Worm (Caenorhabditis elegans) whole organism, young adult: ENCODE results near the gene sgo-1.

Source experiments
- B0261.1 ChIP-seq: sonication (generic microtip); optimal IDR thresholded peaks from 2 replicates; lab custom pipeline; 2016; ENCODE audit warnings: mild to moderate bottlenecking, missing genetic modification characterization, moderate library complexity, missing compliant biosample characterization
- D2030.7 ChIP-seq: fragments of 200-800 bp; sonication (Bioruptor generic); IDR thresholded peaks from 2 replicates; pipeline ENCODE4 v1.3.6; 2022; ENCODE audit warnings: missing genetic modification reagents, missing genetic modification characterization, missing compliant biosample characterization
- F52B5.7 ChIP-seq: sonication (generic microtip); optimal IDR thresholded peaks from 2 replicates; lab custom pipeline; 2016; ENCODE audit warnings: mild to moderate bottlenecking, missing genetic modification characterization, missing compliant biosample characterization
- F57A8.1 ChIP-seq: fragments of 200-800 bp; sonication (Bioruptor generic); optimal IDR thresholded peaks from 2 replicates; lab custom pipeline; 2018; ENCODE audit warnings: mild to moderate bottlenecking, missing genetic modification characterization, moderate library complexity, missing compliant biosample characterization
- K11D2.4 ChIP-seq: fragments of 200-800 bp; sonication (Bioruptor generic); IDR thresholded peaks from 2 replicates; pipeline ENCODE4 v1.3.6; 2022; ENCODE audit warnings: missing genetic modification reagents, missing genetic modification characterization, missing compliant biosample characterization
- Y53G8AR.9 ChIP-seq: fragments of 200-800 bp; sonication (Bioruptor generic); conservative IDR thresholded peaks from 2 replicates; pipeline ENCODE4 v1.3.6; 2022; ENCODE audit warnings: missing genetic modification reagents, missing genetic modification characterization, missing compliant biosample characterization
- Y56A3A.18 ChIP-seq: fragments of 200-800 bp; sonication (Bioruptor generic); IDR thresholded peaks from 2 replicates; pipeline ENCODE4 v1.3.6; 2022; ENCODE audit warnings: missing genetic modification reagents, missing genetic modification characterization, missing compliant biosample characterization
- atf-7 ChIP-seq: sonication (generic microtip); optimal IDR thresholded peaks from 2 replicates; lab custom pipeline; 2017; ENCODE audit warnings: mild to moderate bottlenecking, missing genetic modification characterization, missing compliant biosample characterization
- attf-3 ChIP-seq: fragments of 200-800 bp; sonication (Bioruptor generic); conservative IDR thresholded peaks from 2 replicates; pipeline ENCODE4 v1.3.6; 2022; ENCODE audit warnings: missing genetic modification reagents, missing genetic modification characterization, missing compliant biosample characterization
- bed-1 ChIP-seq: fragments of 200-800 bp; sonication (Bioruptor generic); IDR thresholded peaks from 2 replicates; pipeline ENCODE4 v1.3.6; 2022; ENCODE audit warnings: missing genetic modification reagents, missing genetic modification characterization, missing compliant biosample characterization
- ccch-3 ChIP-seq: fragments of 200-800 bp; sonication (Bioruptor generic); optimal IDR thresholded peaks from 2 replicates; lab custom pipeline; 2018; ENCODE audit warnings: mild to moderate bottlenecking, missing genetic modification characterization, missing compliant biosample characterization
- cebp-2 ChIP-seq: fragments of 200-800 bp; sonication (Bioruptor generic); IDR thresholded peaks from 2 replicates; pipeline ENCODE4 v1.3.6; 2022; ENCODE audit warnings: missing genetic modification characterization, missing compliant biosample characterization
- ceh-58 ChIP-seq: fragments of 200-800 bp; sonication (Bioruptor generic); IDR thresholded peaks from 2 replicates; pipeline ENCODE4 v1.3.6; 2022; ENCODE audit warnings: missing genetic modification characterization, missing compliant biosample characterization
- ceh-79 ChIP-seq: sonication (generic microtip); optimal IDR thresholded peaks from 2 replicates; lab custom pipeline; 2017; ENCODE audit warnings: mild to moderate bottlenecking, missing genetic modification characterization, missing compliant biosample characterization
- dpff-1 ChIP-seq: sonication (generic microtip); optimal IDR thresholded peaks from 2 replicates; lab custom pipeline; 2017; ENCODE audit warnings: mild to moderate bottlenecking, missing genetic modification characterization, missing compliant biosample characterization
- dpl-1 ChIP-seq: fragments of 150-350 bp; optimal IDR thresholded peaks from 2 replicates; lab custom pipeline; 2014; ENCODE audit warnings: missing biosample characterization, missing genetic modification reagents, missing genetic modification characterization
- efl-1 ChIP-seq: fragments of 150-350 bp; optimal IDR thresholded peaks from 2 replicates; lab custom pipeline; 2014; ENCODE audit warnings: missing biosample characterization, missing genetic modification reagents, missing genetic modification characterization
- egl-18 ChIP-seq: fragments of 200-800 bp; sonication (Bioruptor generic); IDR thresholded peaks from 2 replicates; pipeline ENCODE4 v1.3.6; 2022; ENCODE audit warnings: missing genetic modification reagents, missing genetic modification characterization, missing compliant biosample characterization
- egrh-3 ChIP-seq: fragments of 200-800 bp; sonication (Bioruptor generic); IDR thresholded peaks from 2 replicates; pipeline ENCODE4 v1.3.6; 2022; ENCODE audit warnings: missing genetic modification reagents, missing genetic modification characterization, missing compliant biosample characterization
- ekl-4 ChIP-seq: fragments of 200-800 bp; sonication (Bioruptor generic); IDR thresholded peaks from 2 replicates; pipeline ENCODE4 v1.3.6; 2022; ENCODE audit warnings: missing genetic modification reagents, missing genetic modification characterization, missing compliant biosample characterization
- hlh-12 ChIP-seq: sonication (generic microtip); optimal IDR thresholded peaks from 2 replicates; lab custom pipeline; 2016; ENCODE audit warnings: missing genetic modification characterization, missing compliant biosample characterization
- hlh-26 ChIP-seq: fragments of 200-800 bp; sonication (Bioruptor generic); conservative IDR thresholded peaks from 2 replicates; pipeline ENCODE4 v1.3.6; 2022; ENCODE audit warnings: missing genetic modification reagents, missing genetic modification characterization, missing compliant biosample characterization
- hmg-1.2 ChIP-seq: fragments of 200-800 bp; sonication (Bioruptor generic); IDR thresholded peaks from 2 replicates; pipeline ENCODE4 v1.3.6; 2022; ENCODE audit warnings: missing genetic modification reagents, missing genetic modification characterization, missing compliant biosample characterization
- hsf-1 ChIP-seq: fragments of 200-800 bp; sonication (Bioruptor generic); IDR thresholded peaks from 2 replicates; pipeline ENCODE4 v1.3.6; 2022; ENCODE audit warnings: missing genetic modification reagents, missing genetic modification characterization, missing compliant biosample characterization
- lag-1 ChIP-seq: fragments of 200-800 bp; sonication (Bioruptor generic); IDR thresholded peaks from 2 replicates; pipeline ENCODE4 v1.3.6; 2022; ENCODE audit warnings: missing genetic modification reagents, missing genetic modification characterization, missing compliant biosample characterization
- lin-54 ChIP-seq: fragments of 200-800 bp; sonication (Bioruptor generic); optimal IDR thresholded peaks from 2 replicates; lab custom pipeline; 2018; ENCODE audit warnings: mild to moderate bottlenecking, missing genetic modification characterization, missing compliant biosample characterization
- lsy-27 ChIP-seq: sonication (generic microtip); optimal IDR thresholded peaks from 2 replicates; lab custom pipeline; 2017; ENCODE audit warnings: missing genetic modification characterization, mild to moderate bottlenecking, missing compliant biosample characterization, antibody characterized with exemption, missing genotype, borderline replicate concordance; ENCODE audit not compliant: insufficient read depth
- madf-10 ChIP-seq: sonication (generic microtip); optimal IDR thresholded peaks from 2 replicates; lab custom pipeline; 2016; ENCODE audit warnings: mild to moderate bottlenecking, missing genetic modification characterization, missing compliant biosample characterization
- madf-3 ChIP-seq: fragments of 200-800 bp; sonication (Bioruptor generic); IDR thresholded peaks from 2 replicates; pipeline ENCODE4 v1.3.6; 2022; ENCODE audit warnings: missing genetic modification reagents, missing genetic modification characterization, missing compliant biosample characterization
- mcd-1 ChIP-seq: fragments of 200-800 bp; sonication (Bioruptor generic); IDR thresholded peaks from 2 replicates; pipeline ENCODE4 v1.3.6; 2022; ENCODE audit warnings: missing genetic modification reagents, missing genetic modification characterization, missing compliant biosample characterization
- mes-4 ChIP-seq: sonication (generic microtip); optimal IDR thresholded peaks from 2 replicates; lab custom pipeline; 2016; ENCODE audit warnings: missing genotype, missing genetic modification characterization, missing compliant biosample characterization
- nhr-120 ChIP-seq: fragments of 200-800 bp; sonication (Bioruptor generic); IDR thresholded peaks from 2 replicates; pipeline ENCODE4 v1.3.6; 2022; ENCODE audit warnings: missing genetic modification characterization, missing compliant biosample characterization
- nhr-179 ChIP-seq: sonication (generic microtip); optimal IDR thresholded peaks from 2 replicates; lab custom pipeline; 2016; ENCODE audit warnings: mild to moderate bottlenecking, missing genetic modification characterization, missing compliant biosample characterization
- nhr-80 ChIP-seq: sonication (generic microtip); optimal IDR thresholded peaks from 2 replicates; lab custom pipeline; 2016; ENCODE audit warnings: missing genetic modification characterization, missing compliant biosample characterization
- pbrm-1 ChIP-seq: fragments of 200-800 bp; sonication (Bioruptor generic); IDR thresholded peaks from 2 replicates; pipeline ENCODE4 v1.3.6; 2022; ENCODE audit warnings: missing genetic modification reagents, missing genetic modification characterization, missing compliant biosample characterization
- rcor-1 ChIP-seq: fragments of 200-800 bp; sonication (Bioruptor generic); IDR thresholded peaks from 2 replicates; pipeline ENCODE4 v1.3.6; 2022; ENCODE audit warnings: missing genetic modification reagents, missing genetic modification characterization, missing compliant biosample characterization
- rec-8 ChIP-seq, 2 experiments: sonication (generic microtip); optimal IDR thresholded peaks; 2 replicates each; lab custom pipeline; 2016; ENCODE audit warnings: mild to moderate bottlenecking in 2 of 2, missing genetic modification characterization in 2 of 2, missing genetic modification reagents in 2 of 2, missing genotype in 2 of 2, missing biosample characterization in 1 of 2, missing compliant biosample characterization in 1 of 2, moderate library complexity in 1 of 2
- sdz-38 ChIP-seq: sonication (generic microtip); optimal IDR thresholded peaks from 2 replicates; lab custom pipeline; 2016; ENCODE audit warnings: missing genotype, missing genetic modification characterization, missing compliant biosample characterization
- sea-2 ChIP-seq: fragments of 200-800 bp; sonication (Bioruptor generic); IDR thresholded peaks from 2 replicates; pipeline ENCODE4 v1.3.6; 2022; ENCODE audit warnings: missing genetic modification characterization, missing compliant biosample characterization
- snpc-1.1 ChIP-seq: sonication (generic microtip); optimal IDR thresholded peaks from 2 replicates; lab custom pipeline; 2017; ENCODE audit warnings: missing genetic modification characterization, mild to moderate bottlenecking, missing compliant biosample characterization, antibody characterized with exemption, moderate library complexity, missing genotype, missing genetic modification reagents; ENCODE audit not compliant: insufficient read depth
- snpc-3.4 ChIP-seq: sonication (generic microtip); optimal IDR thresholded peaks from 2 replicates; lab custom pipeline; 2017; ENCODE audit warnings: missing genetic modification characterization, mild to moderate bottlenecking, missing compliant biosample characterization, antibody characterized with exemption, moderate library complexity, missing genotype, missing genetic modification reagents
- snpc-4 ChIP-seq, 5 experiments: fragments of 150-350 bp in 1 of 5; sonication (generic microtip) in 4 of 5; optimal IDR thresholded peaks; 2 replicates each; lab custom pipeline; 2014 to 2018; ENCODE audit warnings: missing genetic modification characterization in 5 of 5, missing biosample characterization in 3 of 5, antibody characterized with exemption in 2 of 5, mild to moderate bottlenecking in 2 of 5, missing compliant biosample characterization in 2 of 5, missing genotype in 2 of 5, moderate library complexity in 2 of 5, missing genetic modification reagents in 1 of 5
- ztf-22 ChIP-seq: fragments of 200-800 bp; sonication (Bioruptor generic); optimal IDR thresholded peaks from 2 replicates; lab custom pipeline; 2018; ENCODE audit warnings: mild to moderate bottlenecking, missing genetic modification characterization, moderate library complexity, missing compliant biosample characterization
- ztf-25 ChIP-seq: fragments of 200-800 bp; sonication (Bioruptor generic); IDR thresholded peaks from 2 replicates; pipeline ENCODE4 v1.3.6; 2022; ENCODE audit warnings: missing genetic modification reagents, missing genetic modification characterization, missing compliant biosample characterization
- ztf-26 ChIP-seq: sonication (generic microtip); optimal IDR thresholded peaks from 2 replicates; lab custom pipeline; 2017; ENCODE audit warnings: missing genetic modification characterization, missing compliant biosample characterization
- ztf-3 ChIP-seq: fragments of 200-800 bp; sonication (Bioruptor generic); optimal IDR thresholded peaks from 2 replicates; lab custom pipeline; 2018; ENCODE audit warnings: mild to moderate bottlenecking, missing genetic modification characterization, missing compliant biosample characterization

The sgo-1 gene

ce11 chrIV:7790801-7791588 lies 5.3 kb downstream of the sgo-1 start, which contains the start of gene rsp-6 (continued):
- TF ChIP-seq ztf-25 (GFP tag; lab: Robert Waterston, UW) (no peak), hsf-1 (peak; percentile 67; the same call in 1 of the 2 replicates), ekl-4 (GFP tag; lab: Robert Waterston, UW) (peak; percentile 85), mes-4 (tag; lab: Kevin White, UChicago) (no peak), snpc-4 (GFP tag; optimal IDR thresholded peaks at IDR 0.05; lab: Kevin White, UChicago) (peak; percentile 15), snpc-4 (tag; optimal IDR thresholded peaks at IDR 0.05; lab: Kevin White, UChicago) (peak; percentile 36 to 74 (median 62)), efl-1 (GFP tag; lab: Kevin White, UChicago) (peak; percentile 93), nhr-80 (tag; lab: Kevin White, UChicago) (peak; percentile 17), K11D2.4 (GFP tag; lab: Robert Waterston, UW) (no peak), ceh-58 (GFP tag; lab: Robert Waterston, UW) (no peak), lin-54 (peak; percentile 88), Y56A3A.18 (GFP tag; lab: Robert Waterston, UW) (no peak), bed-1 (GFP tag; lab: Robert Waterston, UW) (no peak), hlh-12 (tag; lab: Kevin White, UChicago) (no peak), snpc-3.4 (tag; lab: Kevin White, UChicago) (peak; percentile 75), rec-8 (tag; optimal IDR thresholded peaks at IDR 0.05; lab: Kevin White, UChicago) (no peak), F57A8.1 (GFP tag; lab: Kevin White, UChicago) (no peak), hmg-1.2 (peak; percentile 58; the same call in 1 of the 2 replicates), B0261.1 (tag; lab: Kevin White, UChicago) (no peak), nhr-120 (GFP tag; lab: Robert Waterston, UW) (0 out of 2 replicates have a peak, but pooled peaks have one; percentile 43), ceh-79 (no peak), sea-2 (GFP tag; lab: Robert Waterston, UW) (no peak), dpff-1 (tag; lab: Kevin White, UChicago) (no peak), ztf-26 (tag; lab: Kevin White, UChicago) (no peak), ztf-3 (GFP tag; lab: Kevin White, UChicago) (no peak), egrh-3 (GFP tag; lab: Robert Waterston, UW) (peak; percentile 64), F52B5.7 (no peak), pbrm-1 (0 out of 2 replicates have a peak, but pooled peaks have one; percentile 67), atf-7 (tag; lab: Kevin White, UChicago) (no peak), lag-1 (GFP tag; lab: Robert Waterston, UW) (no peak), Y53G8AR.9 (GFP tag; lab: Robert Waterston, UW) (peak; percentile 89), sdz-38 (tag; lab: Kevin White, UChicago) (no peak), nhr-179 (tag; lab: Kevin White, UChicago) (no peak), madf-3 (GFP tag; lab: Robert Waterston, UW) (peak; percentile 99), ccch-3 (GFP tag; lab: Kevin White, UChicago) (no peak), hlh-26 (GFP tag; lab: Robert Waterston, UW) (no peak), rcor-1 (peak; percentile 62), attf-3 (GFP tag; lab: Robert Waterston, UW) (peak; percentile 30; the same call in 1 of the 2 replicates), ztf-22 (no peak), lsy-27 (tag; lab: Kevin White, UChicago) (no peak), egl-18 (GFP tag; lab: Robert Waterston, UW) (no peak), D2030.7 (GFP tag; lab: Robert Waterston, UW) (peak; percentile 83), dpl-1 (GFP tag; lab: Kevin White, UChicago) (peak; percentile 93), mcd-1 (GFP tag; lab: Robert Waterston, UW) (peak; percentile 83), snpc-1.1 (tag; lab: Kevin White, UChicago) (peak; percentile 43), madf-10 (peak; percentile 88), cebp-2 (GFP tag; lab: Robert Waterston, UW) (no peak)
